Fruit fly (Drosophila melanogaster): ENCODE measurements around the gene Trc8.

Gene Trc8

dm6 chr3R:29506581-29506980, 3.0 kb upstream of the Trc8 start:
- TF ChIP-seq CG15710 (tag; optimal IDR thresholded peaks at IDR 0.05) (peak; percentile 36), Pif1A (GFP tag; optimal IDR thresholded peaks at IDR 0.05) (no peak), CG10348 (GFP tag; IDR thresholded peaks at IDR 0.05) (no peak), CG13204 (GFP tag; optimal IDR thresholded peaks at IDR 0.05) (peak; percentile 18), CG8159 (tag; optimal IDR thresholded peaks at IDR 0.05) (peak; percentile 38), CG8301 (tag; optimal IDR thresholded peaks at IDR 0.05) (no peak), Pif1B (GFP tag; optimal IDR thresholded peaks at IDR 0.05) (no peak), Ets98B (GFP tag; IDR thresholded peaks at IDR 0.05) (peak; percentile 64), CG32121 (GFP tag; IDR thresholded peaks at IDR 0.05) (peak; percentile 39; the same call in 1 of the 2 replicates), gl (tag; optimal IDR thresholded peaks at IDR 0.05) (no peak), D1 (tag; optimal IDR thresholded peaks at IDR 0.05) (no peak), CG17806 (tag; optimal IDR thresholded peaks at IDR 0.05) (no peak), CG9948 (tag; optimal IDR thresholded peaks at IDR 0.05) (no peak), CG4496 (GFP tag; IDR thresholded peaks at IDR 0.05) (peak; percentile 59), CG34367 (tag; optimal IDR thresholded peaks at IDR 0.05) (no peak), CG14655 (GFP tag; optimal IDR thresholded peaks at IDR 0.05) (no peak), EcR (GFP tag; optimal IDR thresholded peaks at IDR 0.05) (no peak), Snoo (tag; optimal IDR thresholded peaks at IDR 0.05) (peak; percentile 9), CG12605 (GFP tag; IDR thresholded peaks at IDR 0.05) (0 out of 2 replicates have a peak, but pooled peaks have one; percentile 17), rn (GFP tag; IDR thresholded peaks at IDR 0.05) (peak; percentile 56), fd96Ca (GFP tag; IDR thresholded peaks at IDR 0.05) (peak; percentile 55; the same call in 1 of the 3 replicates)

- TF ChIP-seq CG12605 (GFP tag; IDR thresholded peaks at IDR 0.05) (no peak), CG17806 (tag; optimal IDR thresholded peaks at IDR 0.05) (no peak), fd96Ca (GFP tag; IDR thresholded peaks at IDR 0.05) (0 out of 3 replicates have a peak, but pooled peaks have one; percentile 10), CG14655 (GFP tag; optimal IDR thresholded peaks at IDR 0.05) (no peak), CG10348 (GFP tag; IDR thresholded peaks at IDR 0.05) (no peak), CG32121 (GFP tag; IDR thresholded peaks at IDR 0.05) (no peak)
These were observed 619 bp downstream of the Trc8 start for dm6 chr3R:29502978-29503377.

DNA sequence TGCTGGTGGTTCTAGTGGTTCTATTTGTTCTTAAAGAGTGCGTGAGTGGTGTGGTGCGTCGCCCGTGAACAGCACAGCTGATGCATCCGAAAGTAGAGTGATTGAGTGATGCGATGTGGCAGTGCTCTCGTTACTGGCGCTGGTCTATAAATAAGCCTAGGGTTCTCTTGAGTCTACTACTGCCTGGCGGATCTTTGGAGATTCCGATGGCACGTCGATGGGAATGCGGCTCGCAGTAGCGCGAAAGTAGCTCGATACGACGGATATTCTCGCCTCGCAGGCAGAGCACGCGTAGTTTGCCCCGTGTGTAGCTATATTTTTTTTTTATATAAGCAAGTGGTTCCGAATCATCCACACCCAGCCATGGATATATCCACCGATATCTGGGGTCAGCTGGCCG, 7.3 kb downstream of the Trc8 start:
- TF ChIP-seq CG14655 (GFP tag; optimal IDR thresholded peaks at IDR 0.05) (no peak), CG32121 (GFP tag; IDR thresholded peaks at IDR 0.05) (no peak), CG15710 (tag; optimal IDR thresholded peaks at IDR 0.05) (no peak), CG9948 (tag; optimal IDR thresholded peaks at IDR 0.05) (no peak), CG8301 (tag; optimal IDR thresholded peaks at IDR 0.05) (no peak), CG17806 (tag; optimal IDR thresholded peaks at IDR 0.05) (no peak), Pif1B (GFP tag; optimal IDR thresholded peaks at IDR 0.05) (no peak), D1 (tag; optimal IDR thresholded peaks at IDR 0.05) (no peak), fd96Ca (GFP tag; IDR thresholded peaks at IDR 0.05) (no peak), rn (GFP tag; IDR thresholded peaks at IDR 0.05) (no peak), CG12605 (GFP tag; IDR thresholded peaks at IDR 0.05) (no peak), CG34367 (tag; optimal IDR thresholded peaks at IDR 0.05) (no peak)

DNA sequence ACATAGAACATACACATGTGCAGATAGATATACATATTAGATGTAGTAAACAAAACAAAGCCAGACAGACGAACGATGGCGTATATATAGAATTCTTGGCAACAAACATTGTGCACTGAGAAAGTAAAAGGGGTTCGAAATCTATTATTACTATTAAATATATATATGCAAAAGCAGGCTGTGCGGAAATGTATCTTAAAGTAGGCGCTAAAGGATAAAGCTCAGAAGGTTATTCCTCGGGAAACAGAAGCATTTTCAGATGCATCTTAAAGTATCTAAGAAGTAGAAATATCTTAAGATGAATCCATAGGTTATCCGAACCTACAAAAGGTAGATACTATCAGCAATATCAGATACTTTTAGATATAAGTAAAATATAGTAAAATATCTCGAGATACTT, 7.8 kb downstream of the Trc8 start:
- TF ChIP-seq D1 (tag; optimal IDR thresholded peaks at IDR 0.05) (no peak), rn (GFP tag; IDR thresholded peaks at IDR 0.05) (no peak), fd96Ca (GFP tag; IDR thresholded peaks at IDR 0.05) (no peak), CG8159 (tag; optimal IDR thresholded peaks at IDR 0.05) (no peak), CG9948 (tag; optimal IDR thresholded peaks at IDR 0.05) (no peak), Pif1A (GFP tag; optimal IDR thresholded peaks at IDR 0.05) (no peak), CG12605 (GFP tag; IDR thresholded peaks at IDR 0.05) (no peak), EcR (GFP tag; optimal IDR thresholded peaks at IDR 0.05) (no peak), Pif1B (GFP tag; optimal IDR thresholded peaks at IDR 0.05) (no peak)

dm6 chr3R:29494482-29494881, 9.1 kb downstream of the Trc8 start, which contains the start of gene FipoQ:
FipoQ (plus strand) TSS chr3R:29494782.
- no peak for TF ChIP-seq Ets98B (GFP tag; IDR thresholded peaks at IDR 0.05)
- TF ChIP-seq CG13204 (GFP tag; optimal IDR thresholded peaks at IDR 0.05): no peak
- TF ChIP-seq CG12605 (GFP tag; IDR thresholded peaks at IDR 0.05): no peak
- TF ChIP-seq EcR (GFP tag; optimal IDR thresholded peaks at IDR 0.05): no peak
- no peak for TF ChIP-seq CG8159 (tag; optimal IDR thresholded peaks at IDR 0.05)
- TF ChIP-seq CG4496 (GFP tag; IDR thresholded peaks at IDR 0.05): no peak

DNA sequence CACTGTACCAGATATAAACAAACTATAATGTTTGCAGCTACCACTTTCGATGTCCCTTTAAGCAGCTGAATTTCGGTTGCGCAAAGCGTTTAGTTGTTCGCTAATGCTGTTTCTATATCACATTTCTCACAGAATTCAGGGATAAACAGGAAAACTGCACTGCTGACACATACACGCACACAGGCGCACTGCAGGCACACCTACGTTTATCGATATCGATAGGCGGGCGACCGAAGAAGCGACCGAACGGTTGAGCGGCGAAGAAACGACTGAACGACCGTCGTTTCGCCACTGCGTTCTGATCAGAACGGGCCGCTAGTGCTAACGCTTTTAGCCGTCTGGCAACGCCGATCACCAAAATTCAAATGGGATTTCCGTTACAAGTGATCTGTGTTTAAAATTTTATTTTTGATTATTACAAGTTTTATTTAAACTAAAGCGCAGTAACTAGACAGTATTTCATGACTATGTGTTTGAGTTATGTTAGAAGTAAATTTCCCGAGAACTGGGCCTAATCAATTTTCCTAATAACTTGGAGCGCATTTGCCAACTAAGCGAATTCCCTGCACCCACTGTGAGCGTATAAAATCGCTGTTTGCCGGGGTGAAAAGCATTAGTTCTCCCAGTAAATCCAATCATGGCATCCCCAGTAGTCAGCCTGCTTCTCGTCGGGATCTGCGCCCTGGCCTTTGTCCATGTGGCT, 10.2 kb downstream of the Trc8 start, which contains the start of the genes CG2310 and Diedel:
TSS of gene CG2310 (minus strand) at position 277 of the 703 bp plus-strand sequence.
TSS of gene Diedel (plus strand) at position 611 of the 703 bp plus-strand sequence.
- TF ChIP-seq CG13204 (GFP tag; optimal IDR thresholded peaks at IDR 0.05) (no peak), CG4496 (GFP tag; IDR thresholded peaks at IDR 0.05) (peak; percentile 42; the same call in 1 of the 3 replicates)

DNA sequence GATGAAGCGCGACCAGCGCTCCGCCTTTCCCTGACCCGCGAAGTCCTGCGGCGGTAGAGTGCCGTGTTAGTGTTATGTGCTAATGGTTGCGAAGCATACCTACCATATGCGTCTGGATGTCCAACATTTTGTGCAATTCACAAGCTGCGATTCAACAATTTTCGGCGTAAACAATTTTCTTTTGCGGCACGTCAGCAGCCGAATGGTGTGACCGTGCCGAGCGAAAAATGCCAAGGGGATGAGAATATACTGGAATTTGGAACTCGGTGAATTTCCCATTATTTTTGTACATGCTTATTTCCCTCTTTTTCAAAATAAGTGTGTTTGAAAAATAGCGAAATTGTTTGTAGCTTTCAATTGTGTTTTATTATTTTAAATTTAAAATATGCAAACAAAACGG, 12.7 kb downstream of the Trc8 start, which contains the start of gene Spase12:
TSS of gene Spase12 (minus strand) at position 239 of the 400 bp plus-strand sequence.
- TF ChIP-seq Pif1B (GFP tag; optimal IDR thresholded peaks at IDR 0.05) (no peak), CG17806 (tag; optimal IDR thresholded peaks at IDR 0.05) (no peak), CG9948 (tag; optimal IDR thresholded peaks at IDR 0.05) (no peak), CG14655 (GFP tag; optimal IDR thresholded peaks at IDR 0.05) (no peak), CG4496 (GFP tag; IDR thresholded peaks at IDR 0.05) (no peak), CG10348 (GFP tag; IDR thresholded peaks at IDR 0.05) (no peak), Snoo (tag; optimal IDR thresholded peaks at IDR 0.05) (no peak), CG32121 (GFP tag; IDR thresholded peaks at IDR 0.05) (no peak), CG15710 (tag; optimal IDR thresholded peaks at IDR 0.05) (no peak), CG12605 (GFP tag; IDR thresholded peaks at IDR 0.05) (no peak), Pif1A (GFP tag; optimal IDR thresholded peaks at IDR 0.05) (no peak), CG13204 (GFP tag; optimal IDR thresholded peaks at IDR 0.05) (no peak), CG34367 (tag; optimal IDR thresholded peaks at IDR 0.05) (no peak), CG8301 (tag; optimal IDR thresholded peaks at IDR 0.05) (no peak), D1 (tag; optimal IDR thresholded peaks at IDR 0.05) (no peak), Ets98B (GFP tag; IDR thresholded peaks at IDR 0.05) (no peak), EcR (GFP tag; optimal IDR thresholded peaks at IDR 0.05) (no peak)

All from whole organism, pupa.